Worm (Caenorhabditis elegans): ENCODE data around the gene ctsa-4.2.
A peak's percentile ranks its signal among the peaks of the same experiment; 100 is the strongest.

The ctsa-4.2 gene

DNA sequence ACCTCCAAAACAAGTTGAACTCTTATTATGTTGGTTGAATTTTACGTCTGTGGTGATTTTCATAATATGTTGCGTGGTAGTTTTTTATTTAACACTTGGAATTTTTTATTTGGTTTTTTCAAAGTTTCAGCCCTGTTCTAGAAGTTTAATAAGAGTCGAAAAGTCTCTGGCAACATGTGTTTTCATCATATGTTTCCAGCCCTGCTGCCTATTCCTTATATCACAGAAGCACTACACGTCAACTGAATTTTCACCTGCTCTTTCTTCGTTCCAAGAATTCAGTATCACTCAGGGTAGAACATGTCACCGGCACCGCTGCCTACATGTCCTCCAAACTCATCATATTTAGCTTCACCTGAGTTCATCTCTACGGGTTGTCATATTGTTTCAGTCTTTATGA is 1.8 kb upstream of the ctsa-4.2 start, which contains the start of gene srh-40:
Gene srh-40, plus strand, starts transcription at position 301 of the 400 bp plus-strand sequence.
- no peak for TF ChIP-seq hrde-1 (tag; optimal IDR thresholded peaks at IDR 0.05; ENCODE audit: borderline replicate concordance)
- TF ChIP-seq nfya-1 (tag; optimal IDR thresholded peaks at IDR 0.05; ENCODE audit: borderline replicate concordance, insufficient read depth), result no peak
- no peak for TF ChIP-seq B0261.1 (tag; optimal IDR thresholded peaks at IDR 0.05)
- no peak for TF ChIP-seq hlh-12 (tag; optimal IDR thresholded peaks at IDR 0.05)
- no peak for TF ChIP-seq F33H1.4 (GFP tag; IDR thresholded peaks at IDR 0.05)

- no peak for TF ChIP-seq hmg-20 (GFP tag; IDR thresholded peaks at IDR 0.05)
- no peak for TF ChIP-seq Y53G8AR.9 (GFP tag; conservative IDR thresholded peaks at IDR 0.05)
- no peak for TF ChIP-seq dox-1 (GFP tag; IDR thresholded peaks at IDR 0.05)
- TF ChIP-seq lin-54 (GFP tag; optimal IDR thresholded peaks at IDR 0.05), result peak; percentile 91
- peak; percentile 65 for TF ChIP-seq efl-1 (GFP tag; optimal IDR thresholded peaks at IDR 0.05)
- TF ChIP-seq dpl-1 (GFP tag; optimal IDR thresholded peaks at IDR 0.05), result peak; percentile 74
- no peak for TF ChIP-seq B0019.2 (GFP tag; conservative IDR thresholded peaks at IDR 0.05)
- no peak for TF ChIP-seq attf-3 (GFP tag; conservative IDR thresholded peaks at IDR 0.05)
- TF ChIP-seq ceh-79 (tag; optimal IDR thresholded peaks at IDR 0.05), result no peak
- no peak for TF ChIP-seq nhr-90 (tag; optimal IDR thresholded peaks at IDR 0.05)
- no peak for TF ChIP-seq akir-1 (GFP tag; optimal IDR thresholded peaks at IDR 0.05)
- peak in 2 of 3 experiments; percentile 54 to 87 for TF ChIP-seq lin-35 (GFP tag; optimal IDR thresholded peaks at IDR 0.05)
- 0 out of 2 replicates have a peak, but pooled peaks have one; percentile 23 for TF ChIP-seq F33H1.4 (GFP tag; IDR thresholded peaks at IDR 0.05)
- TF ChIP-seq mcd-1 (GFP tag; IDR thresholded peaks at IDR 0.05), result peak; percentile 92
- no peak for TF ChIP-seq B0336.3 (GFP tag; IDR thresholded peaks at IDR 0.05)
Measured at ce11 chrIII:6615064-6615463, 2.7 kb downstream of the ctsa-4.2 start, which contains the start of gene cmtr-2. cmtr-2 (plus strand) TSS chrIII:6615414.

ce11 chrIII:6619952-6620351 is 7.6 kb downstream of the ctsa-4.2 start, which contains the start of gene C13B9.2:
C13B9.2 (plus strand) TSS chrIII:6620252.
- TF ChIP-seq ceh-27 (GFP tag; optimal IDR thresholded peaks at IDR 0.05) (no peak), Y53F4B.3 (GFP tag; IDR thresholded peaks at IDR 0.05) (no peak), madf-8 (GFP tag; conservative IDR thresholded peaks at IDR 0.05) (no peak), lag-1 (GFP tag; IDR thresholded peaks at IDR 0.05) (no peak), cebp-1 (GFP tag; IDR thresholded peaks at IDR 0.05) (no peak), cebp-1 (tag; optimal IDR thresholded peaks at IDR 0.05) (no peak), Y53G8AR.9 (GFP tag; conservative IDR thresholded peaks at IDR 0.05) (no peak), nhr-80 (tag; optimal IDR thresholded peaks at IDR 0.05) (no peak), B0261.1 (tag; optimal IDR thresholded peaks at IDR 0.05) (no peak), K12H6.12 (tag; optimal IDR thresholded peaks at IDR 0.05) (no peak), ztf-22 (GFP tag; optimal IDR thresholded peaks at IDR 0.05) (no peak), chd-7 (tag; optimal IDR thresholded peaks at IDR 0.05) (no peak)

DNA sequence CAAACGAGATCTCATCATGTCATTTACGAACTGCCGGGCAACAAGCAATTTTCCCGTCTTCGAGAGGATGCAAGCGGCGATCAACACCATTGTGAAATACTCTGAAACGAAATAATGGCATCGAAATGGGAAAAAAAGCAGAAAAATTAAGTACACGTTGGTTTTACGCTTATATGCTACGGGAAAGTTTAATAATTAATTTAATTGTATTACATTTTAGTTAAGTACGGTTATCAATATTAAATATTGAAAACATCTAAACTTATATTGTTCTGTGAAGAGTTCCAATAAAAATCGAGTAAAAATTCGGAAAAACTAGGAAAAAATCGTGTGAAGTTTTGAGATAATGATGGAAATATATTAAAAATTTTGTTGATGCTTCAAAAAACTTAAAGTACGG is 12.5 kb downstream of the ctsa-4.2 start, which contains the start of gene copd-1:
Gene copd-1, minus strand, starts transcription at position 101 of the 400 bp plus-strand sequence.
- TF ChIP-seq K11D2.4 (GFP tag; IDR thresholded peaks at IDR 0.05) (no peak), nfyb-1 (GFP tag; IDR thresholded peaks at IDR 0.05) (no peak), B0019.2 (GFP tag; conservative IDR thresholded peaks at IDR 0.05) (no peak), F57C9.4 (tag; optimal IDR thresholded peaks at IDR 0.05) (no peak), rcor-1 (GFP tag; IDR thresholded peaks at IDR 0.05) (no peak), ztf-25 (GFP tag; IDR thresholded peaks at IDR 0.05) (no peak), repo-1 (tag; optimal IDR thresholded peaks at IDR 0.05) (no peak)
